Worm (Caenorhabditis elegans) whole organism, mixed stage, embryonic: ENCODE data around the gene gst-41.

Experiments used
- blmp-1 ChIP-seq: fragments of 150-350 bp; optimal IDR thresholded peaks from 2 replicates; lab custom pipeline; 2014; ENCODE audit warnings: missing biosample characterization, missing genetic modification characterization
- ceh-39 ChIP-seq: fragments of 150-350 bp; optimal IDR thresholded peaks from 2 replicates; lab custom pipeline; 2014; ENCODE audit warnings: missing biosample characterization, missing genetic modification characterization
- ces-1 ChIP-seq: fragments of 150-350 bp; optimal IDR thresholded peaks from 2 replicates; lab custom pipeline; 2014; ENCODE audit warnings: missing biosample characterization, missing genetic modification reagents, missing genetic modification characterization
- elt-1 ChIP-seq: sonication (generic microtip); optimal IDR thresholded peaks from 2 replicates; lab custom pipeline; 2017; ENCODE audit warnings: missing genetic modification characterization, mild to moderate bottlenecking, missing compliant biosample characterization, antibody characterized with exemption, moderate library complexity, borderline replicate concordance; ENCODE audit not compliant: insufficient read depth
- hlh-1 ChIP-seq: fragments of 150-350 bp; optimal IDR thresholded peaks from 2 replicates; lab custom pipeline; 2014; ENCODE audit warnings: missing biosample characterization, missing genetic modification reagents, missing genetic modification characterization
- lin-13 ChIP-seq: fragments of 150-350 bp; optimal IDR thresholded peaks from 2 replicates; lab custom pipeline; 2014; ENCODE audit warnings: missing biosample characterization, missing genetic modification characterization
- nhr-237 ChIP-seq: fragments of 150-350 bp; optimal IDR thresholded peaks from 2 replicates; lab custom pipeline; 2014; ENCODE audit warnings: missing biosample characterization, missing genetic modification characterization
- nhr-76 ChIP-seq: sonication (generic microtip); optimal IDR thresholded peaks from 2 replicates; lab custom pipeline; 2017; ENCODE audit warnings: missing biosample characterization, missing genetic modification characterization
- pha-4 ChIP-seq: fragments of 150-350 bp; optimal IDR thresholded peaks from 2 replicates; lab custom pipeline; 2018; ENCODE audit warnings: missing biosample characterization, missing genetic modification reagents, missing genetic modification characterization
- tbx-8 ChIP-seq: fragments of 200-800 bp; sonication (Bioruptor generic); optimal IDR thresholded peaks from 2 replicates; lab custom pipeline; 2018; ENCODE audit warnings: mild to moderate bottlenecking, missing genetic modification characterization, moderate library complexity, missing compliant biosample characterization
- unc-39 ChIP-seq: fragments of 150-350 bp; optimal IDR thresholded peaks from 2 replicates; lab custom pipeline; 2014; ENCODE audit warnings: missing biosample characterization, missing genetic modification characterization

DNA sequence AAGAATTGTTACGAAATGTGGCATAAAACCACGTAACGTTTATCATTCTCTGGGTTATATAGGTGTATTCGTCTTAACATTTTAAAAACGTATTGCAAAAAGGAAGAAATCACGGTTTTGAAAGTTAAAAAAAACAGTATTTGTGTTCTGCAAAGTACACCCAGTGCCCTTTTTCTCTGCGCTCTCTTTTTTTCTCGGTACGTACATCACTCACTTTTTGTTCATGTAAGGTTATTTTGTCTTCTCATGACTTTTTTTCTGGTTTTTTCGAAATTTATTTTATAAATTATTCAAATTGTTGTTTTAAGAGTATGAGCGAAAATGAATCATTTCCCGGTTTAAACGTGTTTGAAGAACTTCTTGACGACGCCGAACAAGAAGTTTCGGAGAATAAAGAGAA is 47.9 kb upstream of the gst-41 start, which contains the start of gene F25E5.5:
- TF ChIP-seq nhr-76 (tag; lab: Kevin White, UChicago) (no peak), ces-1 (GFP tag; lab: Kevin White, UChicago) (no peak), nhr-237 (no peak), unc-39 (no peak), ceh-39 (no peak), lin-13 (tag; lab: Kevin White, UChicago) (no peak), elt-1 (tag; lab: Kevin White, UChicago) (no peak), blmp-1 (no peak), hlh-1 (tag; lab: Kevin White, UChicago) (no peak), tbx-8 (GFP tag; lab: Kevin White, UChicago) (no peak), pha-4 (tag; lab: Kevin White, UChicago) (no peak)
